ENCODE assay signal across 1 fruit fly cellular context in the genomic region with DNA sequence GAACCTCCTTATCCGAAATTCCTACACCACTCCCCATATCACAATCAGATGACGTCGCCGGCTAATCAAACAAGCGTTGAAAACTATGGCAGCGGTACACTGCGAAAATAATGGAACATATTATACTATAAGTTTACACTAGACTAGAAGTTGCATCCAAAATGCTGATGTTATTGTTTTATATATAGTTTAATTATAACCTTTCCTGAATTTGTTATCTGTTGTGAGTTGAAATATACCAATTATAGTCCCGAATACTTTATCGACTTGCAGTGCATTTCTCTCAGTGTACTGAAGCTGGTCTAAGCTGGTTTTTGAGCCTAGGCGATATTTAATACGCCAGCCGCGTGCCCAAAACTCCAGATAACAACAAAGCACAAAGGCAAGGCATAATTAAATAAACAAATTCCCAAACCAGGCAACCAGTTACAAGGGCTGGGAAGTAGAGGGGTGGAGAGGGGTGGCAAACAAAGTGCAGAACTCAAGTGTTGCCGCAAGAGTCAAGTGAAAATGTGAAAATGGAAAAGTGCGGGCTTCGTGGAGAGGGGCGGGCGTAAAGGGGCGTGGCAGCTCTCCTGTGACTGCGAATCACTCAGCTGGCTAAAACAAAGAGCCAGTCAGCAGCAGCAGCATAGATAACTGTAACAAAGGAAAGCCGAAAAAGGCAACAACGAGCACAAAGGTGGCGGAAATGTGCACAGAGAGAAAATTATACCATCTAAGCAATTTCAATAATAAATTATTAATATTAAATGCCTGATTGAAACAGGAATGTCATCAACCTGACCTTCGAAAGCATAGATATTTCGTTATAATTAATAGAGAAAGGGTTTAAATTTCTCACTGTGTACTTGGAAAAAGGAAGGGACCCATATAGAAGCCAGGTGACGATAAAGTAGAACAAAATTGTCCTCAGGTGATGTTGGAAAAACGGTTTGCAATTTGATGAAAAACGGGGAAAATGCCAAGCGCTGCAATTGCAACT.
TF ChIP-seq lines count a peak whose summit lies in the region.

No protein-coding gene starts in this region.

TF ChIP-seq in whole organism, embryonic, 481 proteins besides CTCF, POLR2A, EP300 and RAD21 (continued from another document and continues in another):
- peak; percentile 89 for TF ChIP-seq Fer3 (tag; optimal IDR thresholded peaks at IDR 0.05; lab: Kevin White, UChicago)
- TF ChIP-seq stc (GFP tag; IDR thresholded peaks at IDR 0.05; lab: Robert Waterston, UW) = peak; percentile 81
- TF ChIP-seq pho (GFP tag; optimal IDR thresholded peaks at IDR 0.05; lab: Kevin White, UChicago) = peak; percentile 78
- TF ChIP-seq ab (GFP tag; optimal IDR thresholded peaks at IDR 0.05; lab: Kevin White, UChicago) = no peak
- no peak for TF ChIP-seq CG6791 (GFP tag; IDR thresholded peaks at IDR 0.05; lab: Robert Waterston, UW; ENCODE audit: partially characterized antibody)
- peak; percentile 76 for TF ChIP-seq D19B (GFP tag; optimal IDR thresholded peaks at IDR 0.05; lab: Kevin White, UChicago)
- TF ChIP-seq seq (GFP tag; IDR thresholded peaks at IDR 0.05; lab: Robert Waterston, UW) = peak; percentile 74
- peak; percentile 63 to 75 for TF ChIP-seq Pdp1 (GFP tag; optimal IDR thresholded peaks at IDR 0.05; lab: Kevin White, UChicago)
- TF ChIP-seq Drgx (GFP tag; IDR thresholded peaks at IDR 0.05; lab: Robert Waterston, UW) = peak; percentile 72
- no peak for TF ChIP-seq lov (optimal IDR thresholded peaks at IDR 0.05; lab: Kevin White, UChicago)
- TF ChIP-seq lov (GFP tag; IDR thresholded peaks at IDR 0.05; lab: Robert Waterston, UW) = 0 out of 3 replicates have a peak, but pooled peaks have one; percentile 63
- TF ChIP-seq CG6813 (GFP tag; optimal IDR thresholded peaks at IDR 0.05; lab: Kevin White, UChicago) = peak; percentile 80
- peak; percentile 64; the same call in 2 of the 3 replicates for TF ChIP-seq Mrtf (GFP tag; IDR thresholded peaks at IDR 0.05; lab: Robert Waterston, UW)
- peak; percentile 17 for TF ChIP-seq en (GFP tag; optimal IDR thresholded peaks at IDR 0.05; lab: Kevin White, UChicago)
- peak; percentile 88 for TF ChIP-seq HLH3B (GFP tag; IDR thresholded peaks at IDR 0.05; lab: Robert Waterston, UW)
- peak; percentile 11 for TF ChIP-seq ac (GFP tag; optimal IDR thresholded peaks at IDR 0.05; lab: Kevin White, UChicago)
- peak; percentile 64 for TF ChIP-seq CG16863 (GFP tag; optimal IDR thresholded peaks at IDR 0.05; lab: Kevin White, UChicago)
- peak; percentile 14 for TF ChIP-seq NC2α (GFP tag; optimal IDR thresholded peaks at IDR 0.05; lab: Kevin White, UChicago)
- TF ChIP-seq CG1529 (GFP tag; optimal IDR thresholded peaks at IDR 0.05; lab: Kevin White, UChicago) = peak; percentile 62
- 0 out of 2 replicates have a peak, but pooled peaks have one; percentile 41 for TF ChIP-seq sim (GFP tag; IDR thresholded peaks at IDR 0.05; lab: Robert Waterston, UW)
- no peak for TF ChIP-seq fru (optimal IDR thresholded peaks at IDR 0.05; lab: Kevin White, UChicago)
- peak; percentile 59 for TF ChIP-seq sqz (GFP tag; optimal IDR thresholded peaks at IDR 0.05; lab: Kevin White, UChicago)
- no peak for TF ChIP-seq CG13287 (GFP tag; IDR thresholded peaks at IDR 0.05; lab: Robert Waterston, UW; ENCODE audit: partially characterized antibody)
- TF ChIP-seq insv (GFP tag; optimal IDR thresholded peaks at IDR 0.05; lab: Kevin White, UChicago) = no peak
- TF ChIP-seq CG17359 (tag; optimal IDR thresholded peaks at IDR 0.05; lab: Kevin White, UChicago) = peak; percentile 90
- TF ChIP-seq CG17186 (GFP tag; optimal IDR thresholded peaks at IDR 0.05; lab: Kevin White, UChicago) = peak; percentile 32
- peak; percentile 38 for TF ChIP-seq Mad (GFP tag; optimal IDR thresholded peaks at IDR 0.05; lab: Kevin White, UChicago)
- peak; percentile 73 for TF ChIP-seq tin (GFP tag; optimal IDR thresholded peaks at IDR 0.05; lab: Kevin White, UChicago)
- TF ChIP-seq sisA (GFP tag; IDR thresholded peaks at IDR 0.05; lab: Robert Waterston, UW) = peak; percentile 64
- no peak for TF ChIP-seq sr (GFP tag; IDR thresholded peaks at IDR 0.05; lab: Robert Waterston, UW)
- peak; percentile 70 for TF ChIP-seq CG31365 (tag; optimal IDR thresholded peaks at IDR 0.05; lab: Kevin White, UChicago)
- peak; percentile 78 for TF ChIP-seq Sox100B (GFP tag; optimal IDR thresholded peaks at IDR 0.05; lab: Kevin White, UChicago)
- TF ChIP-seq D (optimal IDR thresholded peaks at IDR 0.05; lab: Kevin White, UChicago) = no peak
- TF ChIP-seq D (GFP tag; optimal IDR thresholded peaks at IDR 0.05; lab: Kevin White, UChicago) = peak; percentile 69
- TF ChIP-seq CG6272 (GFP tag; IDR thresholded peaks at IDR 0.05; lab: Robert Waterston, UW) = peak; percentile 62
- peak; percentile 88 for TF ChIP-seq cwo (GFP tag; optimal IDR thresholded peaks at IDR 0.05; lab: Kevin White, UChicago)
- peak; percentile 63 for TF ChIP-seq CG7987 (GFP tag; optimal IDR thresholded peaks at IDR 0.05; lab: Kevin White, UChicago)
- TF ChIP-seq CG12104 (GFP tag; optimal IDR thresholded peaks at IDR 0.05; lab: Kevin White, UChicago) = peak; percentile 73
- no peak for TF ChIP-seq bbx (GFP tag; IDR thresholded peaks at IDR 0.05; lab: Robert Waterston, UW; ENCODE audit: partially characterized antibody)
- peak; percentile 62 for TF ChIP-seq abd-A (tag; optimal IDR thresholded peaks at IDR 0.05; lab: Kevin White, UChicago)
- TF ChIP-seq CG8359 (GFP tag; optimal IDR thresholded peaks at IDR 0.05; lab: Kevin White, UChicago; ENCODE audit: borderline replicate concordance) = peak; percentile 51
- TF ChIP-seq Awh (GFP tag; IDR thresholded peaks at IDR 0.05; lab: Robert Waterston, UW) = peak; percentile 68
- TF ChIP-seq CG17829 (tag; optimal IDR thresholded peaks at IDR 0.05; lab: Kevin White, UChicago) = peak; percentile 82
- TF ChIP-seq gt (GFP tag; IDR thresholded peaks at IDR 0.05; lab: Robert Waterston, UW) = peak; percentile 21; the same call in 1 of the 2 replicates
- TF ChIP-seq tap (tag; optimal IDR thresholded peaks at IDR 0.05; lab: Kevin White, UChicago) = peak; percentile 88
- TF ChIP-seq usp (GFP tag; optimal IDR thresholded peaks at IDR 0.05; lab: Kevin White, UChicago) = no peak
- TF ChIP-seq CG15601 (tag; optimal IDR thresholded peaks at IDR 0.05; lab: Kevin White, UChicago) = peak; percentile 52
- TF ChIP-seq CG11504 (tag; optimal IDR thresholded peaks at IDR 0.05; lab: Kevin White, UChicago) = peak; percentile 90
- peak; percentile 78 for TF ChIP-seq CG18262 (tag; optimal IDR thresholded peaks at IDR 0.05; lab: Kevin White, UChicago)
- peak; percentile 70 for TF ChIP-seq E2f1 (GFP tag; IDR thresholded peaks at IDR 0.05; lab: Robert Waterston, UW)
- TF ChIP-seq onecut (GFP tag; IDR thresholded peaks at IDR 0.05; lab: Robert Waterston, UW) = peak; percentile 44
- TF ChIP-seq Max (GFP tag; optimal IDR thresholded peaks at IDR 0.05; lab: Kevin White, UChicago) = peak; percentile 80
- peak; percentile 60 for TF ChIP-seq gcm (GFP tag; optimal IDR thresholded peaks at IDR 0.05; lab: Kevin White, UChicago)
- TF ChIP-seq CG16815 (GFP tag; optimal IDR thresholded peaks at IDR 0.05; lab: Kevin White, UChicago) = peak; percentile 57
- TF ChIP-seq vnd (GFP tag; IDR thresholded peaks at IDR 0.05; lab: Robert Waterston, UW; ENCODE audit: partially characterized antibody) = no peak
- TF ChIP-seq CG3407 (GFP tag; optimal IDR thresholded peaks at IDR 0.05; lab: Kevin White, UChicago) = peak; percentile 47
- TF ChIP-seq H15 (GFP tag; IDR thresholded peaks at IDR 0.05; lab: Robert Waterston, UW) = peak; percentile 66
- peak; percentile 88 for TF ChIP-seq dysf (GFP tag; IDR thresholded peaks at IDR 0.05; lab: Robert Waterston, UW)
- TF ChIP-seq CG6683 (GFP tag; optimal IDR thresholded peaks at IDR 0.05; lab: Kevin White, UChicago) = peak; percentile 73
- TF ChIP-seq prd (optimal IDR thresholded peaks at IDR 0.05; lab: Kevin White, UChicago) = no peak
- peak; percentile 81 for TF ChIP-seq prd (GFP tag; IDR thresholded peaks at IDR 0.05; lab: Robert Waterston, UW)
- TF ChIP-seq slbo (GFP tag; IDR thresholded peaks at IDR 0.05; lab: Robert Waterston, UW) = peak; percentile 87
- peak; percentile 54 for TF ChIP-seq chn (GFP tag; optimal IDR thresholded peaks at IDR 0.05; lab: Kevin White, UChicago)
- TF ChIP-seq CG14860 (GFP tag; IDR thresholded peaks at IDR 0.05; lab: Robert Waterston, UW; ENCODE audit: partially characterized antibody) = no peak
- peak; percentile 74 for TF ChIP-seq sd (tag; optimal IDR thresholded peaks at IDR 0.05; lab: Kevin White, UChicago)
- no peak for TF ChIP-seq CG4282 (GFP tag; optimal IDR thresholded peaks at IDR 0.05; lab: Kevin White, UChicago)
- no peak for TF ChIP-seq Bgb (GFP tag; IDR thresholded peaks at IDR 0.05; lab: Robert Waterston, UW; ENCODE audit: partially characterized antibody)
- TF ChIP-seq ind (GFP tag; optimal IDR thresholded peaks at IDR 0.05; lab: Kevin White, UChicago) = peak; percentile 81
- no peak for TF ChIP-seq dimm (GFP tag; IDR thresholded peaks at IDR 0.05; lab: Robert Waterston, UW)
- TF ChIP-seq CG42726 (GFP tag; IDR thresholded peaks at IDR 0.05; lab: Robert Waterston, UW; ENCODE audit: partially characterized antibody) = no peak
- peak; percentile 51 for TF ChIP-seq zfh2 (GFP tag; optimal IDR thresholded peaks at IDR 0.05; lab: Kevin White, UChicago)
- peak; percentile 15 for TF ChIP-seq MESR4 (GFP tag; optimal IDR thresholded peaks at IDR 0.05; lab: Kevin White, UChicago)
- peak; percentile 81 for TF ChIP-seq Blimp-1 (GFP tag; optimal IDR thresholded peaks at IDR 0.05; lab: Kevin White, UChicago)
- TF ChIP-seq ewg (GFP tag; optimal IDR thresholded peaks at IDR 0.05; lab: Kevin White, UChicago) = peak; percentile 62
- peak; percentile 87 for TF ChIP-seq Hmr (GFP tag; optimal IDR thresholded peaks at IDR 0.05; lab: Kevin White, UChicago)
- peak; percentile 77 for TF ChIP-seq D19A (tag; optimal IDR thresholded peaks at IDR 0.05; lab: Kevin White, UChicago)
- peak; percentile 44; the same call in 1 of the 2 replicates for TF ChIP-seq CG10321 (GFP tag; IDR thresholded peaks at IDR 0.05; lab: Robert Waterston, UW)
- TF ChIP-seq pan (optimal IDR thresholded peaks at IDR 0.05; lab: Kevin White, UChicago) = no peak
- peak in 1 of 2 experiments; percentile 82 for TF ChIP-seq pan (GFP tag; optimal IDR thresholded peaks at IDR 0.05 in 1 of 2, IDR thresholded peaks at IDR 0.05 in 1 of 2)
- TF ChIP-seq z (GFP tag; IDR thresholded peaks at IDR 0.05; lab: Robert Waterston, UW) = no peak
- TF ChIP-seq esg (GFP tag; conservative IDR thresholded peaks at IDR 0.05; lab: Robert Waterston, UW) = peak; percentile 80
- TF ChIP-seq CG10654 (GFP tag; optimal IDR thresholded peaks at IDR 0.05; lab: Kevin White, UChicago) = peak; percentile 68
- TF ChIP-seq MTF-1 (GFP tag; optimal IDR thresholded peaks at IDR 0.05; lab: Kevin White, UChicago; ENCODE audit: borderline replicate concordance) = peak; percentile 32
- TF ChIP-seq Opbp (GFP tag; IDR thresholded peaks at IDR 0.05; lab: Robert Waterston, UW; ENCODE audit: partially characterized antibody) = no peak
- TF ChIP-seq CG15269 (tag; optimal IDR thresholded peaks at IDR 0.05; lab: Kevin White, UChicago) = peak; percentile 87
- peak; percentile 60 for TF ChIP-seq exex (tag; optimal IDR thresholded peaks at IDR 0.05; lab: Kevin White, UChicago)
- peak; percentile 45; the same call in 1 of the 3 replicates for TF ChIP-seq ase (GFP tag; IDR thresholded peaks at IDR 0.05; lab: Robert Waterston, UW)
- TF ChIP-seq HLH54F (GFP tag; optimal IDR thresholded peaks at IDR 0.05; lab: Kevin White, UChicago) = peak; percentile 72
- TF ChIP-seq Spps (tag; optimal IDR thresholded peaks at IDR 0.05; lab: Kevin White, UChicago) = peak; percentile 13
- peak; percentile 70; the same call in 1 of the 2 replicates for TF ChIP-seq rib (GFP tag; IDR thresholded peaks at IDR 0.05; lab: Robert Waterston, UW)
- TF ChIP-seq ranshi (GFP tag; IDR thresholded peaks at IDR 0.05; lab: Robert Waterston, UW) = peak; percentile 82
- TF ChIP-seq Mes4 (GFP tag; optimal IDR thresholded peaks at IDR 0.05; lab: Kevin White, UChicago) = no peak
- peak; percentile 81 for TF ChIP-seq org-1 (GFP tag; optimal IDR thresholded peaks at IDR 0.05; lab: Kevin White, UChicago)
- TF ChIP-seq trem (tag; optimal IDR thresholded peaks at IDR 0.05; lab: Kevin White, UChicago) = peak; percentile 69
- TF ChIP-seq kni (GFP tag; optimal IDR thresholded peaks at IDR 0.05; lab: Kevin White, UChicago) = peak; percentile 21
- TF ChIP-seq otp (GFP tag; IDR thresholded peaks at IDR 0.05; lab: Robert Waterston, UW) = peak; percentile 81
- TF ChIP-seq CG8944 (GFP tag; optimal IDR thresholded peaks at IDR 0.05; lab: Kevin White, UChicago) = peak; percentile 30
- TF ChIP-seq phol (tag; optimal IDR thresholded peaks at IDR 0.05; lab: Kevin White, UChicago) = peak; percentile 84
- TF ChIP-seq trh (GFP tag; optimal IDR thresholded peaks at IDR 0.05; lab: Kevin White, UChicago) = peak; percentile 22
- TF ChIP-seq mirr (GFP tag; optimal IDR thresholded peaks at IDR 0.05; lab: Kevin White, UChicago) = peak; percentile 45
- no peak for TF ChIP-seq Sin3A (optimal IDR thresholded peaks at IDR 0.05; lab: Kevin White, UChicago)
- TF ChIP-seq Poxn (GFP tag; IDR thresholded peaks at IDR 0.05; lab: Robert Waterston, UW) = peak; percentile 67
- TF ChIP-seq da (GFP tag; optimal IDR thresholded peaks at IDR 0.05; lab: Kevin White, UChicago) = no peak
- 0 out of 2 replicates have a peak, but pooled peaks have one; percentile 43 for TF ChIP-seq toy (GFP tag; IDR thresholded peaks at IDR 0.05; lab: Robert Waterston, UW)
- peak; percentile 91 for TF ChIP-seq dmrt99B (tag; optimal IDR thresholded peaks at IDR 0.05; lab: Kevin White, UChicago)
- peak; percentile 80 for TF ChIP-seq scrt (GFP tag; optimal IDR thresholded peaks at IDR 0.05; lab: Kevin White, UChicago)
- peak; percentile 60 for TF ChIP-seq B-H2 (GFP tag; optimal IDR thresholded peaks at IDR 0.05; lab: Kevin White, UChicago)
- TF ChIP-seq vvl (GFP tag; IDR thresholded peaks at IDR 0.05; lab: Robert Waterston, UW) = peak; percentile 91
- TF ChIP-seq CG12219 (GFP tag; optimal IDR thresholded peaks at IDR 0.05; lab: Kevin White, UChicago) = peak; percentile 85
- peak; percentile 89 for TF ChIP-seq Dbx (GFP tag; IDR thresholded peaks at IDR 0.05; lab: Robert Waterston, UW)
- TF ChIP-seq CG2129 (GFP tag; IDR thresholded peaks at IDR 0.05; lab: Robert Waterston, UW; ENCODE audit: partially characterized antibody) = no peak
- TF ChIP-seq gcm2 (GFP tag; optimal IDR thresholded peaks at IDR 0.05; lab: Kevin White, UChicago) = peak; percentile 64
- TF ChIP-seq unpg (GFP tag; optimal IDR thresholded peaks at IDR 0.05; lab: Kevin White, UChicago) = peak; percentile 88
- peak; percentile 24 for TF ChIP-seq fu2 (GFP tag; optimal IDR thresholded peaks at IDR 0.05; lab: Kevin White, UChicago)
- TF ChIP-seq Hmx (GFP tag; optimal IDR thresholded peaks at IDR 0.05; lab: Kevin White, UChicago) = peak; percentile 42
- peak; percentile 68 for TF ChIP-seq Camta (GFP tag; optimal IDR thresholded peaks at IDR 0.05; lab: Kevin White, UChicago)
- no peak for TF ChIP-seq knrl (GFP tag; IDR thresholded peaks at IDR 0.05; lab: Robert Waterston, UW; ENCODE audit: partially characterized antibody)
